Worm (Caenorhabditis elegans): ENCODE measurements around the gene T13A10.1.

ce11 chrIV:6325772-6326171 lies 49.9 kb downstream of the T13A10.1 start:
- TF ChIP-seq zag-1 (tag; optimal IDR thresholded peaks at IDR 0.05) = no peak
- no peak for TF ChIP-seq skn-1 (tag; optimal IDR thresholded peaks at IDR 0.05)
- TF ChIP-seq ceh-82 (tag; optimal IDR thresholded peaks at IDR 0.05) = no peak
- no peak for TF ChIP-seq nhr-11 (tag; optimal IDR thresholded peaks at IDR 0.05)
- TF ChIP-seq ztf-11 (tag; optimal IDR thresholded peaks at IDR 0.05) = no peak
- no peak for TF ChIP-seq dmd-4 (tag; optimal IDR thresholded peaks at IDR 0.05)
- no peak for TF ChIP-seq unc-62 (GFP tag; optimal IDR thresholded peaks at IDR 0.05)
- TF ChIP-seq egl-27 (tag; optimal IDR thresholded peaks at IDR 0.05) = no peak
- TF ChIP-seq nhr-25 (tag; optimal IDR thresholded peaks at IDR 0.05) = no peak
- TF ChIP-seq nhr-23 (tag; optimal IDR thresholded peaks at IDR 0.05) = no peak
- no peak for TF ChIP-seq ama-1 (optimal IDR thresholded peaks at IDR 0.05)
- TF ChIP-seq gmeb-1 (tag; optimal IDR thresholded peaks at IDR 0.05) = no peak

Data from whole organism, L2 larva.